Fruit fly (Drosophila melanogaster): ENCODE results near the gene CG4440.

CG4440 gene

DNA sequence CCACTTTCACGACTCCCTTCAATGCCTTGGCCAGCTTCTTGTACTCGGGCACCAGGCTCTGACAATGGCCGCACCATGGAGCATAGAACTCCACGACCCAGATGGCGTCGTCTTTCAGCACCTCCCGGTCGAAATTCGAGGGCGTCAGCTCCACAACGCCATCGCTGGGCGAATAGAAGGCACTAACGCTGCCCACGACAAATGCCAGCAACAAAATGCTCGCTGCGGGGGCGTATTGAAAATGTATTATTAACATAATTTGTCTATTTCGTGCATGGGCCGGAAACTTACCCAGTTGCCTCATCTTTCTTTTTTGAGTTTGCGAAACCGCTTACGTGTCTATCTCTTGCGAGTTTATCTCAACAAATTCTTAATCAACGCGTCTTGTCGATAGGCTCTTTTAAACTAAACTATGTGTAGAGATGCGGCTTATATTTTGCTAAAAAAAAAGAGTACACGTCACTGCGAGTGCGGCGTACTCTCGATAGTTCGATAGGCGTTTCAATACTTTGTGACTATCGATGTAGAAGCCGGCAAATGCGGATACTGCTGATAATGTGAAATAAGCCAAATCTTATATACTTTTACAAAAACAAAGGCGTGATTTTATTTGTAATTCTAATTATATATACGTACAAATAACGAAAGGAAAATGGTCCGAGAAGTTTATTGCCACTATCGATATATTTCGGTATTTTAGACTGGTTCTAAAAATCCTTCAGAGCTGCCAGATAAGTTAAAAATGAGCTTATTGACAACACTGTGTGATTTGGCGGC is 26.7 kb downstream of the CG4440 start, which contains the start of gene CaBP1:
Gene CaBP1 (minus strand): TSS at position 487 of the 777 bp plus-strand sequence.
- peak; percentile 69 for TF ChIP-seq tj (GFP tag; optimal IDR thresholded peaks at IDR 0.05)
- peak; percentile 10 for TF ChIP-seq kay (GFP tag; ENCODE audit: borderline replicate concordance)
- TF ChIP-seq CG11617 (GFP tag; optimal IDR thresholded peaks at IDR 0.05): no peak
- peak; percentile 42 for TF ChIP-seq bab1 (GFP tag; optimal IDR thresholded peaks at IDR 0.05)
- peak; percentile 86 for TF ChIP-seq CG14711 (tag; optimal IDR thresholded peaks at IDR 0.05)
- TF ChIP-seq CG7045 (GFP tag; optimal IDR thresholded peaks at IDR 0.05): no peak

DNA sequence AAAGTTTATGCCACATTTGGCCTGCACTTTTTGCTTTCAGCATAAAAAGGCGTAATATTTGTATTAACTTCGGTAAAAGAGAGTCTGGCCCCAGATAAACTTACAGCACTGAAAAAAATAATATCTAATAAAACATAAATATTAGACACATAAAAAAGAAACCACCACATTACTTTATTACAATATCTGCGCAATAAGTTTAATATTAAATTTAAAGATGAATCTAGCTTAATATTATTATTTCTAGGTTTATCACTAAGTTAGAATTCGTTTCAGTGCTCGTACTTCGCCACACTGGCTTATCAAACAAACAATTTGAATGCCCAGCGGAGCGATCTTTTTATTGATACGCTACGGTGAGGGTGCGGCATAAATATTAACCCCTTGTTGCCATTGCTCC is 28.1 kb downstream of the CG4440 start:
- no peak for TF ChIP-seq CG33017 (tag; optimal IDR thresholded peaks at IDR 0.05)
- no peak for TF ChIP-seq tj (GFP tag; optimal IDR thresholded peaks at IDR 0.05)
- TF ChIP-seq CG5204 (GFP tag; optimal IDR thresholded peaks at IDR 0.05): no peak
- no peak for TF ChIP-seq toe (GFP tag; optimal IDR thresholded peaks at IDR 0.05)
- no peak for TF ChIP-seq CG12768 (GFP tag; optimal IDR thresholded peaks at IDR 0.05)
- no peak for TF ChIP-seq ovo (GFP tag; optimal IDR thresholded peaks at IDR 0.05)
- TF ChIP-seq CG7045 (GFP tag; optimal IDR thresholded peaks at IDR 0.05): no peak
- TF ChIP-seq pad (GFP tag; optimal IDR thresholded peaks at IDR 0.05): no peak
- no peak for TF ChIP-seq kay (GFP tag; ENCODE audit: borderline replicate concordance)
- no peak for TF ChIP-seq CG14711 (tag; optimal IDR thresholded peaks at IDR 0.05)

DNA sequence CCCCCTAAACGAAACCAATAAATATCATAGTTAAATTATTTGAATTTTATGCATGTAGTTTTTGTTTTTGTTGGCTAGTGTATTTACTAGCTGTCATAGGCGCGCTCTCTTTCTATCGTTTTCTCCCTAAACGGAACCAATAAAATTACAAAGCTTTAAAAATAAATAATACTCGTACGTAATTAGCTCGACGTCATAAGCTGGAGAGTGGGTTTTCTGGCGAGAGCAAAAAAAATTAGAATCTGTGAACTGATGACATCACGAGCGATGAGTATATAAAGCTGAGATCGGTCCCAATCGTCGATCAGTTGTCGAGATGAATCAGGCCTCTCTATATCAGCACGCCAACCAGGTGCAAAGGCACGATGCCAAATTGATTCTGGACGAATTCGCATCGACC is 35.9 kb downstream of the CG4440 start, which contains the start of gene jhamt:
Gene jhamt (plus strand): TSS at position 301 of the 400 bp plus-strand sequence.
- TF ChIP-seq toe (GFP tag; optimal IDR thresholded peaks at IDR 0.05) (no peak), CG7101 (tag; optimal IDR thresholded peaks at IDR 0.05) (no peak), bab1 (GFP tag; optimal IDR thresholded peaks at IDR 0.05) (no peak), CG14711 (tag; optimal IDR thresholded peaks at IDR 0.05) (no peak), Clk (GFP tag; optimal IDR thresholded peaks at IDR 0.05) (no peak), CG33017 (tag; optimal IDR thresholded peaks at IDR 0.05) (no peak), tj (GFP tag; optimal IDR thresholded peaks at IDR 0.05) (no peak), cic (GFP tag; optimal IDR thresholded peaks at IDR 0.05) (no peak), Crg-1 (GFP tag; optimal IDR thresholded peaks at IDR 0.05) (no peak), Hr96 (GFP tag; optimal IDR thresholded peaks at IDR 0.05) (no peak), pad (GFP tag; optimal IDR thresholded peaks at IDR 0.05) (no peak), Mnt (GFP tag; optimal IDR thresholded peaks at IDR 0.05) (no peak), CG5204 (GFP tag; optimal IDR thresholded peaks at IDR 0.05) (no peak), CG7045 (GFP tag; optimal IDR thresholded peaks at IDR 0.05) (no peak), CG1620 (GFP tag; optimal IDR thresholded peaks at IDR 0.05) (no peak), kay (GFP tag; ENCODE audit: borderline replicate concordance) (no peak)

DNA sequence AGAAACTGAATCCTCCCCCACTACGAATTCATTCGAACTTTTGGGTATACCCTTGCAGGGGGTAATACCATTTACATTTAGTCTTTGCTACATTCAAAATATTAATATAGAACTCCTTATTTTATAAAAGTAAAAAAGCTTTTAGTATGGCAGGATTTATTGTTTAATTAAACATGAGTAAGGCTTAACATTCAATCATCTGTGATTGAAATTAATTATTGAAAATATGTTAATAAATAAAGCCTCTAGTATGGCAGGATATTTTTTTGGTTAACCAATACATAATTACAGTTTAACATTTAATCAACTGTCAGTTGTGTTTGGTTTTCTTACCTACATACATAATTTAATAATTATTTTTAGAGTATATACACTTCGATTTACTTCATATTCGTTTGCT is 45.0 kb downstream of the CG4440 start:
- TF ChIP-seq pad (GFP tag; optimal IDR thresholded peaks at IDR 0.05) (no peak), ovo (GFP tag; optimal IDR thresholded peaks at IDR 0.05) (no peak), CG5204 (GFP tag; optimal IDR thresholded peaks at IDR 0.05) (no peak), CG7101 (tag; optimal IDR thresholded peaks at IDR 0.05) (no peak), CG1620 (GFP tag; optimal IDR thresholded peaks at IDR 0.05) (no peak), Mnt (GFP tag; optimal IDR thresholded peaks at IDR 0.05) (no peak), cic (GFP tag; optimal IDR thresholded peaks at IDR 0.05) (no peak), bab1 (GFP tag; optimal IDR thresholded peaks at IDR 0.05) (no peak), CG12768 (GFP tag; optimal IDR thresholded peaks at IDR 0.05) (no peak), toe (GFP tag; optimal IDR thresholded peaks at IDR 0.05) (no peak), CG11617 (GFP tag; optimal IDR thresholded peaks at IDR 0.05) (no peak), tj (GFP tag; optimal IDR thresholded peaks at IDR 0.05) (no peak), Clk (GFP tag; optimal IDR thresholded peaks at IDR 0.05) (no peak), Hr96 (GFP tag; optimal IDR thresholded peaks at IDR 0.05) (no peak), CG14711 (tag; optimal IDR thresholded peaks at IDR 0.05) (no peak), kay (GFP tag; ENCODE audit: borderline replicate concordance) (no peak), CG33017 (tag; optimal IDR thresholded peaks at IDR 0.05) (no peak), cnc (optimal IDR thresholded peaks at IDR 0.05) (no peak)

Measured in whole organism, adult.